Worm (Caenorhabditis elegans) whole organism, L1 larva: ENCODE results near the gene Y66A7A.4.

Experiments used
- C16A3.4 ChIP-seq: fragments of 150-350 bp; optimal IDR thresholded peaks from 2 replicates; lab custom pipeline; 2014; ENCODE audit warnings: missing biosample characterization, missing genetic modification characterization
- F16B12.6 ChIP-seq: fragments of 150-350 bp; optimal IDR thresholded peaks from 2 replicates; lab custom pipeline; 2014; ENCODE audit warnings: missing biosample characterization, missing genetic modification characterization
- aha-1 ChIP-seq: fragments of 150-350 bp; optimal IDR thresholded peaks from 2 replicates; lab custom pipeline; 2014; ENCODE audit warnings: missing biosample characterization, missing genetic modification characterization
- alr-1 ChIP-seq: fragments of 200-800 bp; sonication (Bioruptor generic); optimal IDR thresholded peaks from 2 replicates; lab custom pipeline; 2018; ENCODE audit warnings: borderline replicate concordance, mild to moderate bottlenecking, missing genetic modification characterization, missing compliant biosample characterization
- ama-1 ChIP-seq: fragments of 150-350 bp; optimal IDR thresholded peaks from 2 replicates; lab custom pipeline; 2014
- blmp-1 ChIP-seq: fragments of 150-350 bp; optimal IDR thresholded peaks from 2 replicates; lab custom pipeline; 2014; ENCODE audit warnings: missing biosample characterization, missing genetic modification characterization
- ceh-8 ChIP-seq: fragments of 200-800 bp; sonication (Bioruptor generic); optimal IDR thresholded peaks from 2 replicates; lab custom pipeline; 2018; ENCODE audit warnings: mild to moderate bottlenecking, missing genetic modification characterization, moderate library complexity, missing compliant biosample characterization
- ceh-82 ChIP-seq, 3 experiments: fragments of 150-350 bp in 1 of 3; sonication (generic microtip) in 2 of 3; optimal IDR thresholded peaks; 2 replicates each; lab custom pipeline; 2014 to 2017; ENCODE audit warnings: missing biosample characterization in 3 of 3, missing genetic modification characterization in 3 of 3
- ceh-88 ChIP-seq: fragments of 200-800 bp; sonication (Bioruptor generic); IDR thresholded peaks from 2 replicates; pipeline ENCODE4 v1.3.6; 2022; ENCODE audit warnings: missing genetic modification characterization, missing compliant biosample characterization
- ces-1 ChIP-seq: fragments of 150-350 bp; optimal IDR thresholded peaks from 2 replicates; lab custom pipeline; 2014; ENCODE audit warnings: missing biosample characterization, missing genetic modification reagents, missing genetic modification characterization
- dpl-1 ChIP-seq, 3 experiments: fragments of 150-350 bp in 2 of 3; sonication (generic microtip) in 1 of 3; optimal IDR thresholded peaks; 2 replicates each; lab custom pipeline; 2014 to 2017; ENCODE audit warnings: missing biosample characterization in 3 of 3, missing genetic modification characterization in 3 of 3, missing genetic modification reagents in 3 of 3
- efl-1 ChIP-seq, 4 experiments: fragments of 150-350 bp; optimal IDR thresholded peaks in 3 of 4; peaks in 1 of 4; 1 replicate in 1 of 4; 2 replicates in 3 of 4; lab custom pipeline; 2014; ENCODE audit warnings: missing biosample characterization in 2 of 4, missing genetic modification characterization in 2 of 4, missing genetic modification reagents in 2 of 4
- elt-3 ChIP-seq, 6 experiments: fragments of 150-350 bp in 1 of 6; sonication (generic microtip); optimal IDR thresholded peaks; 2 replicates each; lab custom pipeline; 2017 to 2018; ENCODE audit warnings: missing biosample characterization in 6 of 6, missing genetic modification characterization in 6 of 6, inconsistent platforms in 1 of 6
- ets-5 ChIP-seq: fragments of 200-800 bp; sonication (Bioruptor generic); IDR thresholded peaks from 2 replicates; pipeline ENCODE4 v1.3.6; 2022; ENCODE audit warnings: missing genetic modification characterization, missing compliant biosample characterization
- fkh-4 ChIP-seq: sonication (generic microtip); optimal IDR thresholded peaks from 2 replicates; lab custom pipeline; 2016; ENCODE audit warnings: missing compliant biosample characterization, missing genetic modification characterization, borderline replicate concordance
- fkh-8 ChIP-seq: sonication (generic microtip); optimal IDR thresholded peaks from 2 replicates; lab custom pipeline; 2016; ENCODE audit warnings: mild to moderate bottlenecking, missing genetic modification characterization, missing compliant biosample characterization
- grh-1 ChIP-seq: fragments of 200-800 bp; sonication (Bioruptor generic); IDR thresholded peaks from 2 replicates; pipeline ENCODE4 v1.3.6; 2022; ENCODE audit warnings: missing genetic modification reagents, missing genetic modification characterization, missing compliant biosample characterization
- hlh-17 ChIP-seq: fragments of 200-800 bp; sonication (Bioruptor generic); optimal IDR thresholded peaks from 2 replicates; lab custom pipeline; 2018; ENCODE audit warnings: missing genetic modification characterization, mild to moderate bottlenecking, missing compliant biosample characterization, moderate library complexity, borderline replicate concordance
- isw-1 ChIP-seq: fragments of 200-800 bp; sonication (Bioruptor generic); IDR thresholded peaks from 2 replicates; pipeline ENCODE4 v1.3.6; 2022; ENCODE audit warnings: missing genetic modification characterization, missing compliant biosample characterization
- lin-14 ChIP-seq: fragments of 200-800 bp; sonication (Bioruptor generic); optimal IDR thresholded peaks from 2 replicates; lab custom pipeline; 2018; ENCODE audit warnings: mild to moderate bottlenecking, missing genetic modification characterization, moderate library complexity, missing compliant biosample characterization
- lin-15B ChIP-seq: fragments of 150-350 bp; sonication (generic microtip); optimal IDR thresholded peaks from 3 replicates; lab custom pipeline; 2014; ENCODE audit warnings: missing biosample characterization, missing genetic modification characterization
- lin-35 ChIP-seq, 2 experiments: fragments of 150-350 bp; optimal IDR thresholded peaks; 2 replicates each; lab custom pipeline; 2014; ENCODE audit warnings: missing biosample characterization in 2 of 2, missing genetic modification characterization in 2 of 2, missing genetic modification reagents in 2 of 2
- lsy-2 ChIP-seq, 2 experiments: fragments of 150-350 bp; optimal IDR thresholded peaks; 2 replicates each; lab custom pipeline; 2014; ENCODE audit warnings: missing biosample characterization in 2 of 2, missing genetic modification characterization in 2 of 2
- mep-1 ChIP-seq: fragments of 150-350 bp; optimal IDR thresholded peaks from 2 replicates; lab custom pipeline; 2014; ENCODE audit warnings: missing biosample characterization, missing genetic modification characterization
- nhr-19 ChIP-seq: fragments of 200-800 bp; sonication (Bioruptor generic); conservative IDR thresholded peaks from 2 replicates; pipeline ENCODE4 v1.3.6; 2022; ENCODE audit warnings: missing genetic modification characterization, missing compliant biosample characterization
- nhr-237 ChIP-seq: fragments of 150-350 bp; optimal IDR thresholded peaks from 2 replicates; lab custom pipeline; 2014; ENCODE audit warnings: missing biosample characterization, missing genetic modification characterization
- nhr-28 ChIP-seq: fragments of 150-350 bp; optimal IDR thresholded peaks from 2 replicates; lab custom pipeline; 2014; ENCODE audit warnings: missing biosample characterization, missing genetic modification characterization
- nhr-71 ChIP-seq: sonication (generic microtip); optimal IDR thresholded peaks from 2 replicates; lab custom pipeline; 2016; ENCODE audit warnings: mild to moderate bottlenecking, missing genetic modification characterization, moderate library complexity, missing compliant biosample characterization
- nhr-77 ChIP-seq: fragments of 150-350 bp; optimal IDR thresholded peaks from 2 replicates; lab custom pipeline; 2014; ENCODE audit warnings: missing biosample characterization, missing genetic modification characterization
- nhr-85 ChIP-seq: sonication (generic microtip); peaks from one replicate; lab custom pipeline; 2016; ENCODE audit warnings: missing genetic modification characterization, inconsistent platforms, missing compliant biosample characterization
- nhr-90 ChIP-seq: sonication (generic microtip); optimal IDR thresholded peaks from 2 replicates; lab custom pipeline; 2016; ENCODE audit warnings: mild to moderate bottlenecking, missing genetic modification characterization, missing compliant biosample characterization; ENCODE audit not compliant: poor library complexity
- pax-3 ChIP-seq: fragments of 200-800 bp; sonication (Bioruptor generic); optimal IDR thresholded peaks from 2 replicates; lab custom pipeline; 2018; ENCODE audit warnings: mild to moderate bottlenecking, missing genetic modification characterization, moderate library complexity, missing compliant biosample characterization
- rnt-1 ChIP-seq: sonication (generic microtip); optimal IDR thresholded peaks from 2 replicates; lab custom pipeline; 2016; ENCODE audit warnings: mild to moderate bottlenecking, missing genetic modification characterization, moderate library complexity, missing compliant biosample characterization
- skn-1 ChIP-seq: fragments of 150-350 bp; optimal IDR thresholded peaks from 2 replicates; lab custom pipeline; 2014; ENCODE audit warnings: missing biosample characterization, missing genetic modification characterization
- snpc-4 ChIP-seq: fragments of 150-350 bp; optimal IDR thresholded peaks from 2 replicates; lab custom pipeline; 2014; ENCODE audit warnings: missing biosample characterization, missing genetic modification characterization
- snu-23 ChIP-seq: sonication (generic microtip); optimal IDR thresholded peaks from 2 replicates; lab custom pipeline; 2016; ENCODE audit warnings: missing genetic modification characterization, missing compliant biosample characterization
- sptf-1 ChIP-seq: fragments of 150-350 bp; optimal IDR thresholded peaks from 2 replicates; lab custom pipeline; 2014; ENCODE audit warnings: missing biosample characterization, missing genetic modification characterization
- sup-37 ChIP-seq: fragments of 200-800 bp; sonication (Bioruptor generic); optimal IDR thresholded peaks from 2 replicates; lab custom pipeline; 2018; ENCODE audit warnings: mild to moderate bottlenecking, missing genetic modification characterization, missing compliant biosample characterization
- swsn-7 ChIP-seq: sonication (generic microtip); optimal IDR thresholded peaks from 2 replicates; lab custom pipeline; 2016; ENCODE audit warnings: missing genetic modification characterization, missing compliant biosample characterization
- unc-130 ChIP-seq: fragments of 150-350 bp; optimal IDR thresholded peaks from 2 replicates; lab custom pipeline; 2017; ENCODE audit warnings: missing biosample characterization, missing genetic modification characterization, inconsistent platforms
- unc-30 ChIP-seq: sonication (generic microtip); optimal IDR thresholded peaks from 2 replicates; lab custom pipeline; 2017; ENCODE audit warnings: missing biosample characterization, missing genetic modification characterization
- unc-62 ChIP-seq: fragments of 150-350 bp; optimal IDR thresholded peaks from 2 replicates; lab custom pipeline; 2014; ENCODE audit warnings: missing biosample characterization, missing genetic modification reagents, missing genetic modification characterization
- unc-86 ChIP-seq: sonication (generic microtip); optimal IDR thresholded peaks from 2 replicates; lab custom pipeline; 2016; ENCODE audit warnings: missing genetic modification characterization, missing compliant biosample characterization
- vab-15 ChIP-seq: sonication (generic microtip); optimal IDR thresholded peaks from 2 replicates; lab custom pipeline; 2017; ENCODE audit warnings: missing genotype, mild to moderate bottlenecking, missing genetic modification characterization, missing compliant biosample characterization
- xbp-1 ChIP-seq: sonication (generic microtip); optimal IDR thresholded peaks from 2 replicates; lab custom pipeline; 2016; ENCODE audit warnings: missing genetic modification characterization, missing compliant biosample characterization
- zip-4 ChIP-seq: fragments of 200-800 bp; sonication (Bioruptor generic); optimal IDR thresholded peaks from 2 replicates; lab custom pipeline; 2018; ENCODE audit warnings: mild to moderate bottlenecking, missing genetic modification characterization, moderate library complexity, missing compliant biosample characterization
- ztf-11 ChIP-seq, 2 experiments: sonication (generic microtip); optimal IDR thresholded peaks; 2 replicates each; lab custom pipeline; 2016 to 2017; ENCODE audit warnings: missing genetic modification characterization in 2 of 2, missing biosample characterization in 1 of 2, missing compliant biosample characterization in 1 of 2

The Y66A7A.4 gene

DNA sequence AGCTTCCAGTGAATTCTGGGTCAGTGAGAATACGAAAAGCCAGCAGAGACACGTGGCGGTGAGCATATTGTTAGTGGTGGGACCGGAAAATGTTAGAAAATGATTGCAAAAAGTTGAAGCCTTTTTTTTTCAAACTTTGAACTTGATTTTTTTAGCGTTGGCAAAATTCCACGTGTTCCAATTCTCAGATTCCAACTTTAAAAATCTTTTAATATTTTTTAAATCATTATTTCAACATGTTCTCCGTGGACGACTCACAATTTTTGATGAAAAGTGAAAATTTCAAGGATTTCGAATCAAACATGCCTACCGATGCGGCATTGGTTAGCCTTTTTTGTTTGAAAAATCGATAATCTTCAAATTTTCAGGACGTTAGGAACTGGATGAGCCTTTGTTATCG is at the start of gene Y66A7A.4, which contains the start of gene Y66A7A.9:
TSS of gene Y66A7A.4 (plus strand) at position 237 of the 400 bp plus-strand sequence.
TSS of gene Y66A7A.9 (minus strand) at position 101 of the 400 bp plus-strand sequence.
- TF ChIP-seq sptf-1 (tag; lab: Kevin White, UChicago) (no peak), pax-3 (no peak), unc-30 (tag; lab: Kevin White, UChicago) (no peak), hlh-17 (GFP tag; lab: Kevin White, UChicago) (no peak), sup-37 (GFP tag; lab: Kevin White, UChicago) (no peak), unc-62 (no peak), isw-1 (GFP tag; lab: Robert Waterston, UW) (no peak), nhr-71 (tag; lab: Kevin White, UChicago) (no peak)

DNA sequence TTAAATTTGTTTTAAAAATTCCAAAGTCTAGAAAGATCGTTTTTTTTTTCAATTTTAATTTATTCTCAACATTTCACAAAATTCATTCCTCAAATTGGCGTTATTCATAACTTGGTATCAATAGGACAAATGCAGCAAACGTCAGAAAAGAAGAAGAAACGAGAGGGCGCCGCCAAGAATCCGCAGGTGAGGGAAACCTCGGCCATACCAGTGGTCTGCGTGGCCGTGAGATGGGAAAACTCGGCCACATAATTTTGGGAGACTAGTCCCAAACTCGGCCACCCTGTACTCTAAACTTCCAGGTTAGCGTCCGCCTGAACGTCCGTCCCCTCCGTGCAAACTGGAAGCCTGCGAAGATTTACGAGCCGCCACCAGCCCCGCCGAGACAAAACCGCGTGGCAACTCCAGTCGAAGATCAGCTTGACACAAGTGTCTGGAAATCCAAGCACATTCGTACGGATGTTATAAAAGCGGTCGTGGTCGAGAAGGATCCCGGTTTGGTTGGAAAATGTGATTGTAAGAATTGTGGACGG is 48.9 kb upstream of the Y66A7A.4 start, which contains the start of gene Y66D12A.11:
TSS of gene Y66D12A.11 (plus strand) at position 51 of the 533 bp plus-strand sequence.
- TF ChIP-seq zip-4 (GFP tag; lab: Kevin White, UChicago): no peak
- no peak for TF ChIP-seq lin-35 (GFP tag; optimal IDR thresholded peaks at IDR 0.05; lab: Kevin White, UChicago)
- TF ChIP-seq vab-15 (tag; lab: Kevin White, UChicago): no peak
- TF ChIP-seq ces-1 (GFP tag; lab: Kevin White, UChicago): no peak
- no peak for TF ChIP-seq mep-1
- TF ChIP-seq unc-130: no peak

DNA sequence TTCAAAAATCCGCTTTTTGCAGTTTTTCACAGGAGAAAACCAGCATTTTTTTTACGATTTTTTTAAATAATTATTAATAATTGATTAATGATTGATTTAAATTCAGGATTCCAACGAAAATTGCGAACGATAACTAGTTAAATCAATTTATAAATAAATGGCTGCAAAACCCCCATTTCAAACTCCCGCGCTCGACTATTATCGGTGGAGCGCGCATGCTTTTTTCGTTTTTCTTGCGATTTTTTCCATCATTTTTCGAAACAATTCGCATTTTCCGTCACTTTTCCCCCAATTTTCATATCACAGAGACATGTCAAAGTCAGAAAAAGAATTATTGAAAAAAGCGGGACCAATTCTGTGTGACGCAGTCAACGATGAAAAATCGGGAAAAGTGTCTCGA is 46.8 kb upstream of the Y66A7A.4 start, which contains the start of gene Y66D12A.10:
TSS of gene Y66D12A.10 (plus strand) at position 273 of the 400 bp plus-strand sequence.
- peak; percentile 33 for TF ChIP-seq nhr-77 (tag; lab: Kevin White, UChicago)
- peak; percentile 91 to 96 (median 94) for TF ChIP-seq dpl-1 (GFP tag; optimal IDR thresholded peaks at IDR 0.05; lab: Kevin White, UChicago)
- TF ChIP-seq nhr-19 (GFP tag; lab: Robert Waterston, UW): 0 out of 2 replicates have a peak, but pooled peaks have one; percentile 14
- peak; percentile 43 for TF ChIP-seq snu-23 (GFP tag; lab: Kevin White, UChicago)
- no peak for TF ChIP-seq rnt-1 (tag; lab: Kevin White, UChicago)
- peak; percentile 41 for TF ChIP-seq F16B12.6
- peak; percentile 10 for TF ChIP-seq snpc-4 (tag; lab: Kevin White, UChicago)
- no peak for TF ChIP-seq fkh-4
- peak; percentile 41 for TF ChIP-seq nhr-85
- no peak for TF ChIP-seq sup-37 (GFP tag; lab: Kevin White, UChicago)
- peak in 1 of 3 experiments; percentile 56 for TF ChIP-seq ceh-82 (tag; optimal IDR thresholded peaks at IDR 0.05; lab: Kevin White, UChicago)
- peak; percentile 88 to 96 for TF ChIP-seq efl-1 (optimal IDR thresholded peaks at IDR 0.05; lab: Kevin White, UChicago)
- peak; percentile 97 to 100 for TF ChIP-seq efl-1 (GFP tag; optimal IDR thresholded peaks at IDR 0.05 in 1 of 2; lab: Kevin White, UChicago)
- TF ChIP-seq alr-1 (tag; lab: Kevin White, UChicago): no peak
- TF ChIP-seq unc-62: no peak
- no peak for TF ChIP-seq ceh-88 (GFP tag; lab: Robert Waterston, UW)
- no peak for TF ChIP-seq ceh-8 (GFP tag; lab: Kevin White, UChicago)
- TF ChIP-seq skn-1: peak; percentile 62
- peak; percentile 48 to 77 for TF ChIP-seq lsy-2 (tag; optimal IDR thresholded peaks at IDR 0.05; lab: Kevin White, UChicago)
- TF ChIP-seq elt-3 (tag; optimal IDR thresholded peaks at IDR 0.05; lab: Kevin White, UChicago): peak in 1 of 6 experiments; percentile 26
- no peak for TF ChIP-seq fkh-8
- peak; percentile 66 for TF ChIP-seq lin-15B
- no peak for TF ChIP-seq grh-1 (GFP tag; lab: Robert Waterston, UW)
- TF ChIP-seq unc-130: no peak
- peak; percentile 22 for TF ChIP-seq nhr-90 (tag; lab: Kevin White, UChicago)
- TF ChIP-seq unc-86 (tag; lab: Kevin White, UChicago): peak; percentile 13
- TF ChIP-seq xbp-1 (tag; lab: Kevin White, UChicago): peak; percentile 27
- TF ChIP-seq lin-14: no peak
- TF ChIP-seq nhr-237: no peak
- TF ChIP-seq blmp-1 (tag; lab: Kevin White, UChicago): peak; percentile 32
- TF ChIP-seq nhr-28: no peak
- TF ChIP-seq C16A3.4 (tag; lab: Kevin White, UChicago): peak; percentile 14
- no peak for TF ChIP-seq ztf-11 (tag; optimal IDR thresholded peaks at IDR 0.05; lab: Kevin White, UChicago)
- TF ChIP-seq ama-1 (lab: Kevin White, UChicago): no peak
- TF ChIP-seq ets-5 (GFP tag; lab: Robert Waterston, UW): no peak
- TF ChIP-seq lin-35 (GFP tag; optimal IDR thresholded peaks at IDR 0.05; lab: Kevin White, UChicago): peak; percentile 96 to 99
- TF ChIP-seq mep-1: peak; percentile 25
- no peak for TF ChIP-seq aha-1 (tag; lab: Kevin White, UChicago)
- TF ChIP-seq swsn-7 (tag; lab: Kevin White, UChicago): peak; percentile 19
